Worm (Caenorhabditis elegans): Measurements from ENCODE around the gene fbxl-3.
A peak's percentile ranks its signal among the peaks of the same experiment; 100 is the strongest.

Gene fbxl-3

ce11 chrII:5395594-5395993 lies 3.1 kb downstream of the fbxl-3 start, which contains the start of gene pink-1:
Gene pink-1 (minus strand): TSS chrII:5395694.
- TF ChIP-seq nhr-77 (tag; optimal IDR thresholded peaks at IDR 0.05): no peak
- TF ChIP-seq nhr-237 (tag; optimal IDR thresholded peaks at IDR 0.05): no peak
- TF ChIP-seq egl-5 (tag; optimal IDR thresholded peaks at IDR 0.05): no peak
- TF ChIP-seq ceh-16 (tag; optimal IDR thresholded peaks at IDR 0.05): no peak
- TF ChIP-seq fos-1 (tag; optimal IDR thresholded peaks at IDR 0.05): no peak
- no peak for TF ChIP-seq elt-1 (tag; optimal IDR thresholded peaks at IDR 0.05)

DNA sequence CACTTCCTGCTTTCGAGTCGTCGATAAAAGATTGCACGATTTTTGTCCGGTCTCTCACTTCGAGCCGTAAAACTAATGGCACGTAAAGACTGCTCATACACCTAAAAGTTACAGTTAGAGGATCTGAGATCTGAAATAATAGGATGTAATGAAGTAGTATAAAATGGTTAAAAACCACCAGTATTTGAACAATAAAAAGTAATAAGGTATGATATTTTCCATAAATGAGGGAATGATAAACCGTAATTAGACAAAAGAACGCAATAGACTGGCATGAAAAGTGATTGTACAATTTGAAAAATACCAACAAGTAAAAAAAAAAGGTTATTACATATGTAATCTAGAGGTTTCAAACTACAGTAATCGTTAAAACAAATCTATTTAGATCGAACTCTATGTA lies 5.6 kb downstream of the fbxl-3 start, which contains the start of gene brap-2:
Gene brap-2, minus strand, starts transcription at position 101 of the 400 bp plus-strand sequence.
- no peak for TF ChIP-seq fkh-2 (tag; optimal IDR thresholded peaks at IDR 0.05)
- TF ChIP-seq egl-27 (tag; optimal IDR thresholded peaks at IDR 0.05): no peak
- no peak for TF ChIP-seq aly-2 (tag; optimal IDR thresholded peaks at IDR 0.05)
- no peak for TF ChIP-seq nhr-12 (tag; optimal IDR thresholded peaks at IDR 0.05)
- no peak for TF ChIP-seq nhr-28 (tag; optimal IDR thresholded peaks at IDR 0.05)
- no peak for TF ChIP-seq ama-1 (optimal IDR thresholded peaks at IDR 0.05)
- TF ChIP-seq nhr-76 (tag; optimal IDR thresholded peaks at IDR 0.05): no peak
- TF ChIP-seq ZK546.5 (tag; optimal IDR thresholded peaks at IDR 0.05): no peak
- TF ChIP-seq pha-4 (tag; optimal IDR thresholded peaks at IDR 0.05): no peak
- no peak for TF ChIP-seq skn-1 (tag; optimal IDR thresholded peaks at IDR 0.05)
- no peak for TF ChIP-seq unc-39 (tag; optimal IDR thresholded peaks at IDR 0.05)
- TF ChIP-seq tbx-2 (tag; optimal IDR thresholded peaks at IDR 0.05): no peak
- no peak for TF ChIP-seq ceh-9 (tag; optimal IDR thresholded peaks at IDR 0.05)
- no peak for TF ChIP-seq daf-12 (tag; optimal IDR thresholded peaks at IDR 0.05)
- TF ChIP-seq nhr-25 (tag; optimal IDR thresholded peaks at IDR 0.05): no peak
- no peak for TF ChIP-seq lin-15B (tag; optimal IDR thresholded peaks at IDR 0.05)
- no peak for TF ChIP-seq lin-39 (tag; optimal IDR thresholded peaks at IDR 0.05)
- TF ChIP-seq mml-1 (tag; optimal IDR thresholded peaks at IDR 0.05): no peak
- no peak for TF ChIP-seq zag-1 (tag; optimal IDR thresholded peaks at IDR 0.05)

ce11 chrII:5391447-5391846 lies 7.3 kb downstream of the fbxl-3 start:
- TF ChIP-seq fkh-2 (tag; optimal IDR thresholded peaks at IDR 0.05): no peak
- no peak for TF ChIP-seq ZK546.5 (tag; optimal IDR thresholded peaks at IDR 0.05)
- no peak for TF ChIP-seq snpc-4 (tag; optimal IDR thresholded peaks at IDR 0.05)
- TF ChIP-seq lin-15B (tag; optimal IDR thresholded peaks at IDR 0.05): no peak
- no peak for TF ChIP-seq egl-27 (tag; optimal IDR thresholded peaks at IDR 0.05)
- no peak for TF ChIP-seq nhr-77 (tag; optimal IDR thresholded peaks at IDR 0.05)
- no peak for TF ChIP-seq daf-12 (tag; optimal IDR thresholded peaks at IDR 0.05)
- no peak for TF ChIP-seq pqm-1 (tag; optimal IDR thresholded peaks at IDR 0.05)
- no peak for TF ChIP-seq ceh-9 (tag; optimal IDR thresholded peaks at IDR 0.05)
- no peak for TF ChIP-seq nhr-67 (tag; optimal IDR thresholded peaks at IDR 0.05)
- TF ChIP-seq hmg-11 (tag; optimal IDR thresholded peaks at IDR 0.05): no peak
- TF ChIP-seq nhr-28 (tag; optimal IDR thresholded peaks at IDR 0.05): no peak
- no peak for TF ChIP-seq ama-1 (optimal IDR thresholded peaks at IDR 0.05)
- TF ChIP-seq nhr-43 (tag; optimal IDR thresholded peaks at IDR 0.05; ENCODE audit: poor library complexity, severe bottlenecking): no peak
- no peak for TF ChIP-seq mdl-1 (tag; optimal IDR thresholded peaks at IDR 0.05)
- no peak for TF ChIP-seq nhr-237 (tag; optimal IDR thresholded peaks at IDR 0.05)

DNA sequence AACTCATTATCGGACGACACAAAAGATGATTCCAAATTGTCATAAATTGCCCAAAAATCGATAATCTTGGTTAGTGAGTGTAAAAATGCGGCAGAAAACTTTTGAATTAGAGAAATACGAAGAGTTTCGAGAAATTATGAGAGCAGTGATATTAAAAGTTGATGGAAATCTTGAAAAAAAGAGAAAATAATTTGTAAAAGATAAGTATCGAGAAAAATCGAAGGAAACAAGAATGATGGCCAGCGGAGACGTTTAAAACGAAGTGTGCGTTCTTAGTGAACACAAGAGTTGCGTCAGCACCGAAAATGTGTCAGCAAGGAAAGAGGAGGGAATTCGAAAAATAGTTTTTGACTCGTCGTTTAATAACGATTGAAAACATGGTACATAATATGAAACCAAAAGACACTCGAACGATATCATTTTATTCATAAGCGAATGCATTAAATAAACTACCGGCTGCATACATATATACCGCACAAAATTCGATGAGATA lies 8.8 kb downstream of the fbxl-3 start, which contains the start of gene ndx-6:
Gene ndx-6, minus strand, starts transcription at position 51 of the 493 bp plus-strand sequence.
- TF ChIP-seq aly-2 (tag; optimal IDR thresholded peaks at IDR 0.05) (peak; percentile 5), nhr-237 (tag; optimal IDR thresholded peaks at IDR 0.05) (no peak), fkh-2 (tag; optimal IDR thresholded peaks at IDR 0.05) (no peak), nhr-28 (tag; optimal IDR thresholded peaks at IDR 0.05) (no peak), lsy-12 (tag; optimal IDR thresholded peaks at IDR 0.05) (peak; percentile 26), nhr-25 (tag; optimal IDR thresholded peaks at IDR 0.05) (peak; percentile 92), ceh-28 (tag; optimal IDR thresholded peaks at IDR 0.05) (peak; percentile 55), daf-12 (tag; optimal IDR thresholded peaks at IDR 0.05) (no peak), jun-1 (tag; optimal IDR thresholded peaks at IDR 0.05) (peak; percentile 71), skn-1 (tag; optimal IDR thresholded peaks at IDR 0.05) (peak; percentile 57), ceh-16 (tag; optimal IDR thresholded peaks at IDR 0.05) (no peak), ceh-82 (tag; optimal IDR thresholded peaks at IDR 0.05) (peak; percentile 11), ztf-4 (tag; optimal IDR thresholded peaks at IDR 0.05) (peak; percentile 58), fos-1 (tag; optimal IDR thresholded peaks at IDR 0.05) (no peak), fkh-10 (GFP tag; optimal IDR thresholded peaks at IDR 0.05) (no peak), lin-39 (tag; optimal IDR thresholded peaks at IDR 0.05) (peak; percentile 79), nhr-12 (tag; optimal IDR thresholded peaks at IDR 0.05) (no peak), nhr-43 (tag; optimal IDR thresholded peaks at IDR 0.05; ENCODE audit: poor library complexity, severe bottlenecking) (peak; percentile 86), unc-62 (GFP tag; optimal IDR thresholded peaks at IDR 0.05) (no peak), nhr-76 (tag; optimal IDR thresholded peaks at IDR 0.05) (no peak), sea-2 (GFP tag; optimal IDR thresholded peaks at IDR 0.05) (no peak), ceh-9 (tag; optimal IDR thresholded peaks at IDR 0.05) (no peak), ztf-11 (tag; optimal IDR thresholded peaks at IDR 0.05) (no peak), ama-1 (optimal IDR thresholded peaks at IDR 0.05) (peak; percentile 73), snpc-4 (tag; optimal IDR thresholded peaks at IDR 0.05) (peak; percentile 75), nhr-23 (tag; optimal IDR thresholded peaks at IDR 0.05) (peak; percentile 92), mdl-1 (tag; optimal IDR thresholded peaks at IDR 0.05) (no peak), hmg-11 (tag; optimal IDR thresholded peaks at IDR 0.05) (peak; percentile 51), elt-3 (tag; optimal IDR thresholded peaks at IDR 0.05) (no peak), ZK546.5 (tag; optimal IDR thresholded peaks at IDR 0.05) (no peak), nfya-1 (tag; optimal IDR thresholded peaks at IDR 0.05; ENCODE audit: insufficient read depth) (peak; percentile 82), elt-2 (tag; optimal IDR thresholded peaks at IDR 0.05) (peak; percentile 79), nhr-11 (tag; optimal IDR thresholded peaks at IDR 0.05) (no peak)
